Fruit fly (Drosophila melanogaster): ENCODE results near the gene Ir62a.

DNA sequence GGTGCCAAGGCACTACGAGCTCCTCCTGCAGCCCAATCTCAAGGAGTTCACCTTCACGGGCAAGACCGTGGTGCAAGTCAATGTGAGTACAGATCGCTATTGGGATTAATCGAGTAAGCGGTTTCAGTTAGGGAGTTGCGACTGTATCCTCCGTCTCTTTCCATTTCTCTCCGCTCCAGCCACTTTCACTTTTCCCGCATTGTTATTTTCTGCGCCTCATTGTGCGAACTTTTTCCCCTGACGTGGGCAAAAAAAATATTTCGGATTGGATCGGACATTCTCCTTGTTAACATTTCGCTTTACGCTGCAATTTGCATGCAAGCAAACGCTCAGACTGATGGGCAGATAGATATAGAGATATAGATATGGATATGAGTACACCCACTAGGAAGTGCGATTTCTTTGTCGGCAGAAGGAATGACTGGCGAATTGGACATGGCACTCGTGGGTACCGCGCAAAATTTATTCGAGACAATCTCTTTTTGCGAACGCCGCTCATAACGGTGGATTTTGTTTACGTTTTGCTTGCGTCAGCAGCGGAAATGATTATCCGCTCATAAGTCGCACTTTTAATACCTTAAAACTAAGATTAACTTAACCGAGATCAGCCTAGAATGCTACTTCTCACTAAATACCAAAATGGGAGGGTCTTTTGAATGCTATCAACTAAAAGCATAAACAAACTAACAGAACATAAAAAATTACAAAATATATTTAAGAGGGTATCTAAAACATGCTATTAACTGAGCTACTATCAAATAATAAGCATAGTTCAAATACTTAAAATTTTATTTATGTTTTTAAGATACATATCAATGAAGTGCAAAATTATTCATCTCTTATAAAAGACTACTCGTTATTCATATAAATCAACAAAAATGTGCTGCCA, 12.1 kb downstream of the Ir62a start:
- TF ChIP-seq Myc (optimal IDR thresholded peaks at IDR 0.05) = no peak
- no peak for TF ChIP-seq h (optimal IDR thresholded peaks at IDR 0.05)
- no peak for TF ChIP-seq psq (optimal IDR thresholded peaks at IDR 0.05)
- TF ChIP-seq insv (optimal IDR thresholded peaks at IDR 0.05) = no peak
- TF ChIP-seq Sin3A (optimal IDR thresholded peaks at IDR 0.05) = no peak
- TF ChIP-seq ttk (optimal IDR thresholded peaks at IDR 0.05) = no peak
